Worm (Caenorhabditis elegans): ENCODE data around the gene Y116A8C.465.

DNA sequence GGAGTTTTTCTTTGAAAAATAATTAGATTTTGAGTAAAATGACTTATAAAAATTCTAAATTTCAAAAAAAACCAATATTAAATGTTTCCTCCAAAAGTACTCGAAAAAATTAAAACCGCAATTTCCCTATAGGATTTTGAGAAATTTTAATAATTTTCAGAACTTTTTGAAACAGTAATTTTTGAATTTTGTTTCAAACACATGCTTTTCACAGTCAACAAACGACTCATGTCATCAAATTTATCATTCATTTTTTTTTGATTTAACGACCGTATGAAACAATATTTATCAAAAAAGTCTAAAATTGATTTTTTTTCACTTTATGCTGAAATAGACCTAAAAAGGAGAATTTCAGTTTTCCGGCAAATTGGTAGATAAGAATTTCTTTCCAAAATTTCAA lies 38.5 kb upstream of the Y116A8C.465 start:
- TF ChIP-seq sptf-2 (GFP tag; optimal IDR thresholded peaks at IDR 0.05) (no peak), unc-62 (GFP tag; optimal IDR thresholded peaks at IDR 0.05) (no peak), efl-1 (GFP tag; optimal IDR thresholded peaks at IDR 0.05) (no peak), ama-1 (optimal IDR thresholded peaks at IDR 0.05) (no peak), ama-1 (GFP tag; optimal IDR thresholded peaks at IDR 0.05) (no peak), hmg-20 (GFP tag; IDR thresholded peaks at IDR 0.05) (no peak), gei-17 (GFP tag; optimal IDR thresholded peaks at IDR 0.05) (no peak), K11D2.4 (GFP tag; IDR thresholded peaks at IDR 0.05) (no peak), pha-4 (tag; optimal IDR thresholded peaks at IDR 0.05) (no peak), ztf-25 (GFP tag; IDR thresholded peaks at IDR 0.05) (no peak), sea-2 (GFP tag; IDR thresholded peaks at IDR 0.05) (no peak), tlf-1 (GFP tag; optimal IDR thresholded peaks at IDR 0.05) (no peak), somi-1 (GFP tag; optimal IDR thresholded peaks at IDR 0.05) (no peak), rec-8 (tag; optimal IDR thresholded peaks at IDR 0.05) (no peak)
